Worm (Caenorhabditis elegans): ENCODE results near the gene F54E4.3.

- no peak for TF ChIP-seq egl-13 (tag; optimal IDR thresholded peaks at IDR 0.05)
- TF ChIP-seq zip-4 (GFP tag; optimal IDR thresholded peaks at IDR 0.05): no peak
Measured at ce11 chrX:14621207-14621606, 15.0 kb downstream of the F54E4.3 start.
